Worm (Caenorhabditis elegans) whole organism, L3 larva: Measurements from ENCODE around the gene F40C5.1.

Experiments
- ZK546.5 ChIP-seq: sonication (generic microtip); optimal IDR thresholded peaks from 2 replicates; lab custom pipeline; 2017; ENCODE audit warnings: missing biosample characterization, missing genetic modification characterization
- ama-1 ChIP-seq: fragments of 150-350 bp; optimal IDR thresholded peaks from 2 replicates; lab custom pipeline; 2018

DNA sequence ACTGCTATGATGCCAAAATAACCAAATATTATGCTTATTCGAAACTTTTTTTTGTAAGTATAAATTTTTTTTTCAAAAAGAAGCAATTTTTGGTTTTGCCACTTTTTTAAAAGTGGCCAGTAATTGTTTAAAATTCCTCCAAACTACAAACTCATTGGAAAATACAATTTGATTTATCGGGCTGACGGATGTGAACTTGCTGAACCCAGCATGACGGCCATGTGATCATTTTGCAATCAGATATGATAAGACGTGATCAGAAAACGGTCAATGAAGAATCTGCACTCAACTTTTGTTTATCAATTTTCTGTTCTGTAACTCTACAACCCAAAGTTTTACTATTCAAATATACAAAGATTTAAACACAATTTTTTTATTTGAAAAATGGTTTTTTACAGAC is 33.9 kb downstream of the F40C5.1 start:
- no peak for TF ChIP-seq ama-1 (lab: Kevin White, UChicago)
- TF ChIP-seq ZK546.5 (tag; lab: Kevin White, UChicago), result no peak
